Worm (Caenorhabditis elegans) whole organism, young adult: Measurements from ENCODE around the gene srg-47.

Source experiments
- B0336.3 ChIP-seq: fragments of 200-800 bp; sonication (Bioruptor generic); IDR thresholded peaks from 2 replicates; pipeline ENCODE4 v1.3.6; 2022; ENCODE audit warnings: missing genetic modification characterization, missing compliant biosample characterization
- C06A6.2 ChIP-seq: fragments of 200-800 bp; sonication (Bioruptor generic); conservative IDR thresholded peaks from 2 replicates; pipeline ENCODE4 v1.3.6; 2022; ENCODE audit warnings: missing genetic modification characterization, missing compliant biosample characterization
- F22D6.2 ChIP-seq: sonication (generic microtip); optimal IDR thresholded peaks from 2 replicates; lab custom pipeline; 2016; ENCODE audit warnings: mild to moderate bottlenecking, missing genetic modification characterization, missing compliant biosample characterization
- F57C9.4 ChIP-seq: sonication (generic microtip); optimal IDR thresholded peaks from 2 replicates; lab custom pipeline; 2017; ENCODE audit warnings: mild to moderate bottlenecking, missing genetic modification characterization, missing compliant biosample characterization
- T26A5.8 ChIP-seq: sonication (generic microtip); optimal IDR thresholded peaks from 2 replicates; lab custom pipeline; 2016; ENCODE audit warnings: missing genetic modification characterization, missing compliant biosample characterization
- Y56A3A.18 ChIP-seq: fragments of 200-800 bp; sonication (Bioruptor generic); IDR thresholded peaks from 2 replicates; pipeline ENCODE4 v1.3.6; 2022; ENCODE audit warnings: missing genetic modification reagents, missing genetic modification characterization, missing compliant biosample characterization
- attf-5 ChIP-seq: fragments of 200-800 bp; sonication (Bioruptor generic); optimal IDR thresholded peaks from 2 replicates; lab custom pipeline; 2018; ENCODE audit warnings: mild to moderate bottlenecking, missing genetic modification characterization, missing compliant biosample characterization
- ceh-100 ChIP-seq: fragments of 200-800 bp; sonication (Bioruptor generic); IDR thresholded peaks from 2 replicates; pipeline ENCODE4 v1.3.6; 2022; ENCODE audit warnings: missing genetic modification reagents, missing genetic modification characterization, missing compliant biosample characterization
- ceh-91 ChIP-seq: fragments of 200-800 bp; sonication (Bioruptor generic); IDR thresholded peaks from 2 replicates; pipeline ENCODE4 v1.3.6; 2022; ENCODE audit warnings: missing genetic modification reagents, missing genetic modification characterization, missing compliant biosample characterization
- chd-7 ChIP-seq: sonication (generic microtip); optimal IDR thresholded peaks from 2 replicates; lab custom pipeline; 2016; ENCODE audit warnings: mild to moderate bottlenecking, missing genetic modification characterization, moderate library complexity, missing compliant biosample characterization
- die-1 ChIP-seq: sonication (generic microtip); optimal IDR thresholded peaks from 2 replicates; lab custom pipeline; 2016; ENCODE audit warnings: missing genotype, mild to moderate bottlenecking, missing genetic modification characterization, missing compliant biosample characterization
- dpff-1 ChIP-seq: sonication (generic microtip); optimal IDR thresholded peaks from 2 replicates; lab custom pipeline; 2017; ENCODE audit warnings: mild to moderate bottlenecking, missing genetic modification characterization, missing compliant biosample characterization
- dpl-1 ChIP-seq: fragments of 150-350 bp; optimal IDR thresholded peaks from 2 replicates; lab custom pipeline; 2014; ENCODE audit warnings: missing biosample characterization, missing genetic modification reagents, missing genetic modification characterization
- efl-1 ChIP-seq: fragments of 150-350 bp; optimal IDR thresholded peaks from 2 replicates; lab custom pipeline; 2014; ENCODE audit warnings: missing biosample characterization, missing genetic modification reagents, missing genetic modification characterization
- egl-18 ChIP-seq: fragments of 200-800 bp; sonication (Bioruptor generic); IDR thresholded peaks from 2 replicates; pipeline ENCODE4 v1.3.6; 2022; ENCODE audit warnings: missing genetic modification reagents, missing genetic modification characterization, missing compliant biosample characterization
- fkh-3 ChIP-seq: sonication (generic microtip); optimal IDR thresholded peaks from 2 replicates; lab custom pipeline; 2016; ENCODE audit warnings: mild to moderate bottlenecking, missing genetic modification characterization, missing compliant biosample characterization
- gei-17 ChIP-seq: fragments of 200-800 bp; sonication (Bioruptor generic); optimal IDR thresholded peaks from 2 replicates; lab custom pipeline; 2018; ENCODE audit warnings: mild to moderate bottlenecking, missing genetic modification characterization, missing compliant biosample characterization
- hlh-12 ChIP-seq: sonication (generic microtip); optimal IDR thresholded peaks from 2 replicates; lab custom pipeline; 2016; ENCODE audit warnings: missing genetic modification characterization, missing compliant biosample characterization
- hlh-26 ChIP-seq: fragments of 200-800 bp; sonication (Bioruptor generic); conservative IDR thresholded peaks from 2 replicates; pipeline ENCODE4 v1.3.6; 2022; ENCODE audit warnings: missing genetic modification reagents, missing genetic modification characterization, missing compliant biosample characterization
- let-526 ChIP-seq: fragments of 200-800 bp; sonication (Bioruptor generic); IDR thresholded peaks from 2 replicates; pipeline ENCODE4 v1.3.6; 2022; ENCODE audit warnings: missing genetic modification reagents, missing genetic modification characterization, missing compliant biosample characterization
- let-607 ChIP-seq, 2 experiments: fragments of 200-800 bp in 1 of 2; sonication (Bioruptor generic) in 1 of 2; sonication (generic microtip) in 1 of 2; optimal IDR thresholded peaks; 2 replicates each; lab custom pipeline; 2016 to 2018; ENCODE audit warnings: mild to moderate bottlenecking in 2 of 2, missing compliant biosample characterization in 2 of 2, missing genetic modification characterization in 2 of 2, moderate library complexity in 2 of 2, missing genotype in 1 of 2
- lsl-1 ChIP-seq: fragments of 200-800 bp; sonication (Bioruptor generic); optimal IDR thresholded peaks from 2 replicates; lab custom pipeline; 2018; ENCODE audit warnings: mild to moderate bottlenecking, missing genetic modification characterization, moderate library complexity, missing compliant biosample characterization
- madf-6 ChIP-seq: fragments of 200-800 bp; sonication (Bioruptor generic); IDR thresholded peaks from 2 replicates; pipeline ENCODE4 v1.3.6; 2022; ENCODE audit warnings: missing genetic modification reagents, missing genetic modification characterization, missing compliant biosample characterization
- madf-8 ChIP-seq: fragments of 200-800 bp; sonication (Bioruptor generic); conservative IDR thresholded peaks from 2 replicates; pipeline ENCODE4 v1.3.6; 2022; ENCODE audit warnings: missing genetic modification reagents, missing genetic modification characterization, missing compliant biosample characterization
- pha-4 ChIP-seq: fragments of 150-350 bp; sonication (generic microtip); optimal IDR thresholded peaks from 2 replicates; lab custom pipeline; 2014; ENCODE audit warnings: missing biosample characterization, missing genetic modification reagents, missing genetic modification characterization
- rcor-1 ChIP-seq: fragments of 200-800 bp; sonication (Bioruptor generic); IDR thresholded peaks from 2 replicates; pipeline ENCODE4 v1.3.6; 2022; ENCODE audit warnings: missing genetic modification reagents, missing genetic modification characterization, missing compliant biosample characterization
- sdz-38 ChIP-seq: sonication (generic microtip); optimal IDR thresholded peaks from 2 replicates; lab custom pipeline; 2016; ENCODE audit warnings: missing genotype, missing genetic modification characterization, missing compliant biosample characterization
- sea-2 ChIP-seq: fragments of 200-800 bp; sonication (Bioruptor generic); IDR thresholded peaks from 2 replicates; pipeline ENCODE4 v1.3.6; 2022; ENCODE audit warnings: missing genetic modification characterization, missing compliant biosample characterization
- snpc-1.1 ChIP-seq: sonication (generic microtip); optimal IDR thresholded peaks from 2 replicates; lab custom pipeline; 2017; ENCODE audit warnings: missing genetic modification characterization, mild to moderate bottlenecking, missing compliant biosample characterization, antibody characterized with exemption, moderate library complexity, missing genotype, missing genetic modification reagents; ENCODE audit not compliant: insufficient read depth
- snpc-4 ChIP-seq, 5 experiments: fragments of 150-350 bp in 1 of 5; sonication (generic microtip) in 4 of 5; optimal IDR thresholded peaks; 2 replicates each; lab custom pipeline; 2014 to 2018; ENCODE audit warnings: missing genetic modification characterization in 5 of 5, missing biosample characterization in 3 of 5, antibody characterized with exemption in 2 of 5, mild to moderate bottlenecking in 2 of 5, missing compliant biosample characterization in 2 of 5, missing genotype in 2 of 5, moderate library complexity in 2 of 5, missing genetic modification reagents in 1 of 5
- tbp1 ChIP-seq: fragments of 200-800 bp; sonication (Bioruptor generic); optimal IDR thresholded peaks from 2 replicates; lab custom pipeline; 2018; ENCODE audit warnings: mild to moderate bottlenecking, missing genetic modification characterization, missing compliant biosample characterization
- tbx-9 ChIP-seq: sonication (generic microtip); optimal IDR thresholded peaks from 2 replicates; lab custom pipeline; 2016; ENCODE audit warnings: borderline replicate concordance, missing genetic modification characterization, inconsistent platforms, missing compliant biosample characterization
- unc-62 ChIP-seq: fragments of 150-350 bp; optimal IDR thresholded peaks from 2 replicates; lab custom pipeline; 2014; ENCODE audit warnings: missing biosample characterization, missing genetic modification reagents, missing genetic modification characterization
- zim-3 ChIP-seq: sonication (generic microtip); optimal IDR thresholded peaks from 2 replicates; lab custom pipeline; 2017; ENCODE audit warnings: mild to moderate bottlenecking, missing genetic modification characterization, moderate library complexity, missing compliant biosample characterization

srg-47 gene

ce11 chrV:14548510-14548909 lies 7.6 kb downstream of the srg-47 start:
- TF ChIP-seq T26A5.8: no peak
- TF ChIP-seq ceh-100 (GFP tag; lab: Robert Waterston, UW): no peak
- TF ChIP-seq tbp1 (GFP tag; lab: Kevin White, UChicago): no peak
- TF ChIP-seq chd-7 (tag; lab: Kevin White, UChicago): no peak
- no peak for TF ChIP-seq attf-5
- no peak for TF ChIP-seq gei-17
- TF ChIP-seq C06A6.2 (GFP tag; lab: Robert Waterston, UW): no peak
- no peak for TF ChIP-seq zim-3 (tag; lab: Kevin White, UChicago)

- no peak for TF ChIP-seq madf-8 (GFP tag; lab: Robert Waterston, UW)
- no peak for TF ChIP-seq dpff-1 (tag; lab: Kevin White, UChicago)
- TF ChIP-seq die-1 (tag; lab: Kevin White, UChicago): no peak
- no peak for TF ChIP-seq B0336.3 (GFP tag; lab: Robert Waterston, UW)
- TF ChIP-seq pha-4 (tag; lab: Kevin White, UChicago): no peak
- no peak for TF ChIP-seq snpc-4 (GFP tag; optimal IDR thresholded peaks at IDR 0.05; lab: Kevin White, UChicago)
- TF ChIP-seq snpc-4 (tag; optimal IDR thresholded peaks at IDR 0.05; lab: Kevin White, UChicago): no peak
- no peak for TF ChIP-seq fkh-3 (tag; lab: Kevin White, UChicago)
- no peak for TF ChIP-seq egl-18 (GFP tag; lab: Robert Waterston, UW)
- TF ChIP-seq unc-62: no peak
- no peak for TF ChIP-seq hlh-26 (GFP tag; lab: Robert Waterston, UW)
- no peak for TF ChIP-seq F57C9.4 (tag; lab: Kevin White, UChicago)
- TF ChIP-seq tbp1 (GFP tag; lab: Kevin White, UChicago): no peak
- no peak for TF ChIP-seq sdz-38 (tag; lab: Kevin White, UChicago)
- TF ChIP-seq C06A6.2 (GFP tag; lab: Robert Waterston, UW): no peak
- TF ChIP-seq let-526: no peak
- no peak for TF ChIP-seq snpc-1.1 (tag; lab: Kevin White, UChicago)
Observed at ce11 chrV:14546569-14546968, 9.5 kb downstream of the srg-47 start, which contains the start of gene C53A5.13. TSS of gene C53A5.13 (plus strand) at chrV:14546869.

ce11 chrV:14545816-14546283 lies 10.2 kb downstream of the srg-47 start, which contains the start of gene rike-1:
TSS of gene rike-1 (minus strand) at chrV:14545866.
- TF ChIP-seq tbx-9 (tag; lab: Kevin White, UChicago) (no peak), ceh-91 (GFP tag; lab: Robert Waterston, UW) (peak; percentile 54; the same call in 1 of the 2 replicates), sea-2 (GFP tag; lab: Robert Waterston, UW) (no peak), efl-1 (GFP tag; lab: Kevin White, UChicago) (peak; percentile 15), madf-8 (GFP tag; lab: Robert Waterston, UW) (0 out of 2 replicates have a peak, but pooled peaks have one; percentile 21), Y56A3A.18 (no peak), madf-6 (GFP tag; lab: Robert Waterston, UW) (peak; percentile 49; the same call in 1 of the 2 replicates), hlh-12 (no peak), rcor-1 (GFP tag; lab: Robert Waterston, UW) (0 out of 2 replicates have a peak, but pooled peaks have one; percentile 8), hlh-26 (GFP tag; lab: Robert Waterston, UW) (no peak), dpl-1 (GFP tag; lab: Kevin White, UChicago) (peak; percentile 9), F22D6.2 (tag; lab: Kevin White, UChicago) (no peak), let-607 (tag; optimal IDR thresholded peaks at IDR 0.05; lab: Kevin White, UChicago) (peak in 1 of 2 experiments; percentile 9), lsl-1 (peak; percentile 34)
